Worm (Caenorhabditis elegans): ENCODE results near the gene F55H2.7.

ce11 chrIII:9485373-9485772 lies 30.7 kb downstream of the F55H2.7 start, which contains the start of gene bre-3:
- TF ChIP-seq aly-1 (tag; optimal IDR thresholded peaks at IDR 0.05) (no peak), F13C5.2 (tag; optimal IDR thresholded peaks at IDR 0.05) (no peak), ama-1 (optimal IDR thresholded peaks at IDR 0.05) (no peak), tra-4 (tag; optimal IDR thresholded peaks at IDR 0.05) (no peak), flt-1 (GFP tag; IDR thresholded peaks at IDR 0.05) (no peak), ceh-13 (GFP tag; optimal IDR thresholded peaks at IDR 0.05) (no peak), ceh-36 (tag; optimal IDR thresholded peaks at IDR 0.05) (no peak)
